Fruit fly (Drosophila melanogaster) ovary, adult (tissue): Measurements from ENCODE around the gene CG33721.
"Not testable (repeated sequence)": the region's sequence is repeated elsewhere in the genome, so short reads cannot be mapped to it uniquely, and the experiment has no call there.

ENCODE experiments used
- CG17801 ChIP-seq: fragments of 200-800 bp; optimal IDR thresholded peaks from 2 replicates; lab custom pipeline; 2019; ENCODE audit warnings: missing biosample characterization, mild to moderate bottlenecking, missing genetic modification characterization, moderate library complexity; ENCODE audit not compliant: partially characterized antibody

Gene CG33721

DNA sequence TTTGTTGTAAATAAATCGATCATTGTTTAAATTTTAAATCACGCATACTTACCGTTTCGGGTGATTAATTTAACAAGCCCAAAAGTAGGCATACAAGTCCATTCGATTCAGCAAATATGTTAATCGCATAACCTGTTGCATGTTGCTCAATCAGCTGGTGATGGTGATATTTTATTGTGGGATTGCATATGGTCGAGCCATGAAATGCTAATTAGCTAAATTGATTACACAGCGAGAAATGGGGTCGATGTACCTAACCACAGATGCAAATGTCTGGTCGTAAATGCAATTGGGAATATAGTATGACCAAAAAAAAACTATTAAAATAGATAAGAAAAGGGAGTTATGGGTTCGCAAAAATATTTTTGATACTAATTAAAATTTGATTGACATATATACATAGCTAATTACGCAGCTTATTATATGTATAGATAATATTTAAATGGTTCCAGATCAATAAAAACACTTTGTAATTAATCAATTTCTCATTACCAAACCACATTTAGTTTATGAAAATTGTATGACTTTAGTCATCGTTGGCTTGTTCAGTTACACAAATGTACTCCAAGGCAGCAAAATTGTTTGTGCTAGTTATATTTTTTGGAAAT is at the start of gene CG33721:
TSS of gene CG33721 (plus strand) at position 558 of the 608 bp plus-strand sequence.
- TF ChIP-seq CG17801 (GFP tag; lab: Kevin White, UChicago), result no peak

DNA sequence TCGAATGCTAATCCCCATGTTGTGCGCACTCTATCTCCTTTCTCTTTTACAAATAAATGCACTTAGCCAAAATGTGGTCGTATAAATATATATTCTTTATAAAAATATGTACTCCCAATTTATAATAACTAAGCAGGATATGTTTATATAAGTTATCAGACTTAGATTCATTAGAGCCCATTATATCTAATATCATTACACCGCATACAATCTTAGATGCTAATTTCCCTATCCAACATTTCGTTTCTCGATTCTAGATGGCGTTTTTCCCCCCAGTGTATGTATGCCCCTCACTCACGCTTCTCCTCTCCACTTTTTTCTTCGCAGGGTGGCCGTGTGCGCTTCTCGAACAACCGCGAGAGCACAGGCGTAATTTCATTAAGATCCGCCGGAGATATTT is 43.4 kb upstream of the CG33721 start:
- TF ChIP-seq CG17801 (GFP tag; lab: Kevin White, UChicago), result no peak

DNA sequence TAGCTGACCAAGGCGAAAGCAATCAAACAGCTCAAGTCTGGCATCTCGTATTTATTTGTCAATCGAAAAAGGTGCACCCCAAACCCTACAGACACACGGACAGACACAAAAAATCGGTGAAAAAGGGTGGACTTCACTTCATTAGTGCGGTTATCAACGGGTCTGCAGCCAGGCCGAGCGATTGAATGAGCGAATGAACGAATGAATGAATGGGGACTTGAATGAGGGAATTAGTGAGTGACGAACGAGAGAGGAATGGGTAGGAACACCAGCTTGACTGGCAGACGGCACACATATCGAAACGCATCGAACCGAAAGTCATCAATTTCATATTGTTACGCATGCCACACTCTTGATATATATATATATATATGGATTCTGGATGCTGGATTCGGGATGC is 42.6 kb upstream of the CG33721 start:
- no peak for TF ChIP-seq CG17801 (GFP tag; lab: Kevin White, UChicago)

DNA sequence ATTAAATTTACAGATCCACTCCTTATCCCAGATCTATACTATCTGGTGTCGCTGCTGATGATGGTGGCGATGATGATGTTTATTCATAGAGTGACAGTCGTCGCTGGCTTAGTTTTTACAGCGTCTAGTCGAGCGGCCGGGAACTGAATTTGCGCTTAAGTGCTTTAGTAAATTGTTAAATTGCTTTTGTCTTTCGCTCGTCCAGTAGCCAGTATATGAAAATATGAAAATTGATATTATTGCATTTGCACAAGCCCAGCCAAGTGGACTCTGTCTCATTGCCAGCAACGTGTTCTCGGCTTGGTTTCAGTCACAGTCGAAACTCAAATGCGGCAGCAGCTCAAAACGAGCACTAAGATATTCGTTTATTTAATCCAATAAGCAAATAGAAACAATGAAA is 32.4 kb upstream of the CG33721 start, which contains the start of gene CG7084:
TSS of gene CG7084 (plus strand) at position 301 of the 400 bp plus-strand sequence.
- TF ChIP-seq CG17801 (GFP tag; lab: Kevin White, UChicago), result not testable (repeated sequence)

DNA sequence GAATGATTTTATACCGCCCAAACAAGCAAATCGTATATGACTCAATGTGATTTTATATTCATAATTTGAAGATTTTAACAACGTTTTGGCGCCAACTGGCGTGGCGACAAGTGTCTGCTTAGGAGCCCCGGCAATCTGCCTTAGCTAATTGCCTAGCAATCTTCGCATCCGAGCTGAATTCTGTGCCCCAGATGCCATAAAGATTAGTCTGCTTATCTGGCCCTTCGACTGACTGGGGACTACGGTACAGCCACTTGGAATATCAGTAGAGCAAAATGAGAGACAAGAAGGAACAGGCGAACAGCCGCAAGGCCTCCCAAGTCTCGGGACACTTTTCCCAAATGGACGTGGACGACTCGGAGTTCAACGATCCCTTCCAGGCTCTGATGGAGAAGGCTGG is 30.8 kb upstream of the CG33721 start:
- TF ChIP-seq CG17801 (GFP tag; lab: Kevin White, UChicago), result no peak

DNA sequence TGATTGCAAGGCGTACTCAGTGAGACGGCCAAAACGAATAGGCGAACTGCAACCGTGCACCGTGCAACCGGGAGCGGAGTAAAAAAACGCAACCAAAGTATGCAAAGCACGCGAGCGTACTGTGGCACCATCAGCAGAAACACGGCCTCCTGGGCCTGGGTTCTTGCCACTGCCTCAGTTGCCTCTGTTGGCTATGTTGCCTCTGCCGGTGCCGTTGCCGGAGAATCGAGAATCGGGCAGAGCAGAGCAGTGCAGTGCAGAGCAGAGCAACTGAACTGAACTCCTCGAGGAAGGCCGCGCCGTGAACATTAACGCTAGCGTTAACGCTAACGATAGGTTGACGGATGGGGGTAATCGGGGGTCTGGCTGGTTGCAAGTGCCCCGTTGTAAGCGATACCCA is 6.9 kb upstream of the CG33721 start, which contains the start of gene CG34377:
TSS of gene CG34377 (minus strand) at position 101 of the 400 bp plus-strand sequence.
- TF ChIP-seq CG17801 (GFP tag; lab: Kevin White, UChicago), result no peak

DNA sequence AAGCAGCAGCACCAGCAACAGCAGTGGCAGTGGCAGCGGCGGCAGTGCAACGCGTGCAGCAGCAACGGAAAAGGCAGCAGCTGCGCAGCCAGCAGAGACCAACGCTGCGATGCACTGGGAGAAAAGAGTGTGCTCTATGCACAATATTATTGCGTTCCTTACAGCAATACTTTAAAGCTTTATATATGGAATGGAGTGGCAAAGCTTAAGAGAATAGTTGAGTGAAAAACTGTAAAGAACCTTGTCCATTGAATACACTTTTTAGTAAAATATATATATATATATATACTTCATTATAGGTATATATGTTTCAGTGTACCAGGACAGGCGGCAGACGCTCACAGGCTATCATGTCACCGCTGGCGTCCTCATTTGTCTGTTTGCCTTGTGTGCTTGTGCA is 6.1 kb upstream of the CG33721 start:
- TF ChIP-seq CG17801 (GFP tag; lab: Kevin White, UChicago), result no peak

DNA sequence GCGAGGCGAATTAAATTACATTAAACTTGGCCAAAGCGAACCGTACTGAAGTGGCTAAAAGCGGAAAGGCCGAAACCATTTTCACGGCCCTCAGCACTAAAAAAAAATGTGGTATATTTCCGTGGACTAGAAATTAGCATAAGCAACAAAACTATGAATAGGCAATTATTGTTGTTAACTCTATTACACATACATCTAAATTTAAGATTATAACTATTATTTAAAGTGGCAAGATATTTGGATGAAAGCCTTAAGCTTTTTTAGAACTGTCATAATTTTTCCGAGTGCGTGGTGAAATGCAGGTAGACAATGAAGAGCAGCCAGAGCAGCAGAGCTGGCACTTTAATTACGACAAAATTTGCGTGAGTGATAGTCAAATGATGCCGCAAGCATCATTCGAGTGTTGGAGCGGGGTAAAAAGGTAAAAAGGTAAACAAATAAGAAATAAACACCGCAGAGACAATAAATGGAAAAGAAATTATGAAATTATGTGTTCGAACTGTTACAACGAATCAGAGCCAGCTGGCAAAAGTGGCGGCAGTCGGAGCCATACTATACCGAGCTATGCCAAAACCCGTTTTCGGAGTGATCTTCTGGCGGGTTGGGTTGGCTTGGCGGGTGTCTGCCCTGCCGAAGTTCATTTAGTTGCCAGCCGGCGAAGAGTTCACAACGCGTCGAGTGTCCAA is 2.1 kb upstream of the CG33721 start, which contains the start of gene CG7080:
TSS of gene CG7080 (plus strand) at position 636 of the 686 bp plus-strand sequence.
- TF ChIP-seq CG17801 (GFP tag; lab: Kevin White, UChicago), result no peak

DNA sequence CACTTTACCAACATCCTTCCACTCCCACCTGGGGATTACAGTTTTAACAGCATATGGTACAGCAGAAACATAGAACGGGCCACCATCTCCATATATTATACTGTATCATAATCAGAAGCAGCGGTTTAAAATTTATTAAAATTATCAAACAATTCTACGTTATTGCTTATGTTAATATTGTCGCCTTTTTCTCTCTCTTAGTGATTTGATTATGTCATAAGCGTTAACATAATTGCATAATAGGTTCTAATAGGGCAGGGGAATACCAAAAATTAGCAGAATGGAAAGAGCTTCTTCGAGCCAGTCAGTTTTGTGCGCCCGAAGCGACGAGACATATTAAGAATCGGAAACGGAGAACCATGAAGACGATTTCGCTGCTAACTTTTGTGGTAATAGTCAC is 822 bp downstream of the CG33721 start, which contains the start of gene CG13862:
TSS of gene CG13862 (plus strand) at position 301 of the 400 bp plus-strand sequence.
- no peak for TF ChIP-seq CG17801 (GFP tag; lab: Kevin White, UChicago)

DNA sequence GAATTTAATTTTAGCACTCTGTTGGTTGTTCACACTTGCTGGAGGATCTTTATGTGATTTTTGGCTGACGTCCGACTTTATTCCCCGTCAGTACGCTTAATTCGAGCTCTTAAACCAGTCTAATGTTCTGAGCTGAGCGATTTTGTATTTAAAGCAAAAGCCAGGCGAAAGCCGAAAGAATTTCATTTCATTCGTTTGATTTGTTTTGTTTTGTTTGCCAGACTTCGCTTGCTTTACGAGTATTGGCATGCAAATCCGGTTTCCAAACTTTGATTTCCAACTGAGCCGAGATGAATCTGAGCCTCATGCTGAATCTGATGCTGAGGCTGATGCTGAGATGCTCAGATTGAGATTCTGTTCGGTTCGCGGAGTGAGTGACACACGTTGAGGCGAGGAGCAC is 3.2 kb downstream of the CG33721 start, which contains the start of gene CG5391:
TSS of gene CG5391 (minus strand) at position 101 of the 400 bp plus-strand sequence.
- TF ChIP-seq CG17801 (GFP tag; lab: Kevin White, UChicago), result no peak

DNA sequence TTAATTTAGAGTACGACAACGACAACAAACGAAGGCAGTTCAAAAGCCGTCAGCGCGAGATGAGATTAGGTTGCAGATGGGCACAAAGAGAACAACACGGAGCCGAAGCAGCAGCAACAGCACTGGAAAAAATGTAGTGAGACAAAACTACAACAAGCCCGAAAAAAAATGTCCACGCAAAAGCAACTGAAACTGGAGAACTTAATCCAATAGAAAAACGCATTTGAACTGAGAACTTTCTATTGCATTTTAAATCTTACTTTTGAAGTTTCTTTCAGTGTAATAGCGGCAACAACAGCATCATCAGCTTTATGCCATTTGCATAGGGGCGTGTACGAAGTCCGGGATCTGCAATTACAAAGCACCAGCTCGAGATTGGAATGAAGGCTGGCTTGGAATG is 8.6 kb downstream of the CG33721 start:
- no peak for TF ChIP-seq CG17801 (GFP tag; lab: Kevin White, UChicago)

DNA sequence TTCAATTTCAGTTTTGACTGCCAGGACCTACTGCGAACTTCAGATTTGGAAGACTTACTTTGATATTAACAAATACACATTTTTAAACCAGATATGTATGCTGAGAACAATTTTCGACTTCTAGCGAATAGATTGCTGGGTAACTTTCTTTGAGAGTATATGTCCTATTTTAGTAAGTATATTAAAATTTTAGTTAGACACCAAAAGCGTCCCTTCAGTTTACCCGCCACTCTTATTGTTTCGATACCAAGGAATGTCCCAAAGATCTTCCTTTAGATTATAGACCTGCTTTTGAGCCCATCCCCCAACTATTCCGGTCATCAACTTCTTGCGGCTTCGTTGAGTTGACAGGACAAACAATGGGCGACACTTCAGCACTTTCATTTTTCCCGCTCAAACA is 9.3 kb downstream of the CG33721 start, which contains the start of gene CG5388:
TSS of gene CG5388 (minus strand) at position 101 of the 400 bp plus-strand sequence.
- TF ChIP-seq CG17801 (GFP tag; lab: Kevin White, UChicago), result no peak

DNA sequence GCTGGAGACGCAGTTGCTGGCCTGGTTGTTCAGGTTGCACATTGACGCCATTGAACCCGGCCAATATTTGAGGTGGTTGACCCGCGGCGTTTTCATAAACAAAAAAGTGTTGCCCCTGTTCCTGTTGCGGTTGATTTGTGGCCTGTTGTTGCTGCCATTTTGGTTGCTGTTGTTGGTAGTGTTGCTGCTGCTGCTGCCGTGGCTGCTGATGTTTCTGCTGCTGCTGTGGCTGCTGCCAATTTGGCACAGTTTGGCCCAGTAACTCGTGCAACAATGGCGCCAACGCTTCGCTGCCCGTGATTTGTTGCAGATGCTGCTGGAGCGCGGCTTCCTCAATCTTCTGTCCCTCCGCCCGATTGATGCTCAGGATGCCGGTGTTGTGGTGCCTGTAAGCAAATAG is 10.8 kb downstream of the CG33721 start:
- TF ChIP-seq CG17801 (GFP tag; lab: Kevin White, UChicago), result no peak

DNA sequence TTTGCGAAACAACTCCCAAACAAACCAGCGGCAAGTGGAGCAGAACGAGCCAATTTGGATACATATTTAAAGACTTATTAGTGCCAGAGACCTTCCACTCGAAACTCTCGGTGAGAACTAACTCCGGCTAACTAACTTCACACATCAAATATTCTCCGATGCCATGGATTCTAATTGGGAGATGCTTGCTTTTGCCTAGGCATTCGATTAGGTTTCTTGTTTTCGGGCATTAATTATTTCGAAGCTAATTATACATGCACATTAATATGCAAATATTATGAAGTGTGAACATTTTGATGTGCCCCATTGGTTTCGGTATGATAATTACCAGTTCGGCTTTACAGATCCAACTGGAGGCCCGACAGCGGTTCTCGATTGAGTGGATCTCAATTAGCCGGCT is 11.3 kb downstream of the CG33721 start, which contains the start of gene CG5386:
TSS of gene CG5386 (minus strand) at position 101 of the 400 bp plus-strand sequence.
- no peak for TF ChIP-seq CG17801 (GFP tag; lab: Kevin White, UChicago)

DNA sequence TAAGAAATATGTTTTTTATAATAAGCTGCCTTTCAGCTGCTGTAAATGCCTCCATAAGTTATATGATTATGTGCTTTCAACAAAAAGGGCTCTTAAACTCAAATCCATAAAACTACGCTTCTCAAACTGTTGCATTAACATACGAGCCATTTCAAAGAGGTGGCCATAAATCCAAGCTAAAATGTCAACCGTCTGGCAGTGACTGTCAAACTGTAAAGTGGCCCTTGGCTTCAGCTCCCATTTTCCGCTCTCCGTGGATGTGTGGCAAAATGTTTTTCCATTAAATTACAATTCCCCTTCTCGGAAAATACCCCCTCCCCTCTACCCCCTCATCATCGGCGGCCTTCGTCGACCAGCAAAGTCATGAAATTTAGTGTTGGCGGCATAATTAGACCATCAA is 11.8 kb downstream of the CG33721 start:
- no peak for TF ChIP-seq CG17801 (GFP tag; lab: Kevin White, UChicago)
